Worm (Caenorhabditis elegans): Measurements from ENCODE around the gene nas-12.
A peak's percentile ranks its signal among the peaks of the same experiment; 100 is the strongest.

nas-12 gene

ce11 chrIV:10227534-10227933 lies 3.7 kb downstream of the nas-12 start, which contains the start of gene F01G10.6:
Gene F01G10.6, minus strand, starts transcription at chrIV:10227634.
- TF ChIP-seq nhr-23 (tag; optimal IDR thresholded peaks at IDR 0.05) (no peak), ama-1 (optimal IDR thresholded peaks at IDR 0.05) (no peak), egl-5 (tag; optimal IDR thresholded peaks at IDR 0.05) (no peak), ZK546.5 (tag; optimal IDR thresholded peaks at IDR 0.05) (no peak)

- TF ChIP-seq hmg-11 (tag; optimal IDR thresholded peaks at IDR 0.05), result no peak
- TF ChIP-seq nhr-28 (tag; optimal IDR thresholded peaks at IDR 0.05), result no peak
- no peak for TF ChIP-seq ama-1 (optimal IDR thresholded peaks at IDR 0.05)
- no peak for TF ChIP-seq nhr-67 (tag; optimal IDR thresholded peaks at IDR 0.05)
- no peak for TF ChIP-seq nhr-237 (tag; optimal IDR thresholded peaks at IDR 0.05)
- no peak for TF ChIP-seq ztf-11 (tag; optimal IDR thresholded peaks at IDR 0.05)
- no peak for TF ChIP-seq elt-2 (tag; optimal IDR thresholded peaks at IDR 0.05)
- no peak for TF ChIP-seq R02D3.7 (tag; optimal IDR thresholded peaks at IDR 0.05)
- TF ChIP-seq nhr-11 (tag; optimal IDR thresholded peaks at IDR 0.05), result no peak
- TF ChIP-seq nhr-77 (tag; optimal IDR thresholded peaks at IDR 0.05), result no peak
- TF ChIP-seq mml-1 (tag; optimal IDR thresholded peaks at IDR 0.05), result no peak
- TF ChIP-seq fkh-2 (tag; optimal IDR thresholded peaks at IDR 0.05), result no peak
- no peak for TF ChIP-seq daf-12 (tag; optimal IDR thresholded peaks at IDR 0.05)
- TF ChIP-seq ceh-16 (tag; optimal IDR thresholded peaks at IDR 0.05), result no peak
- TF ChIP-seq elt-3 (tag; optimal IDR thresholded peaks at IDR 0.05), result no peak
- TF ChIP-seq lin-15B (tag; optimal IDR thresholded peaks at IDR 0.05), result no peak
- TF ChIP-seq jun-1 (tag; optimal IDR thresholded peaks at IDR 0.05), result no peak
- no peak for TF ChIP-seq lin-39 (tag; optimal IDR thresholded peaks at IDR 0.05)
- TF ChIP-seq fkh-10 (GFP tag; optimal IDR thresholded peaks at IDR 0.05), result no peak
- no peak for TF ChIP-seq egl-27 (tag; optimal IDR thresholded peaks at IDR 0.05)
These were observed 7.1 kb downstream of the nas-12 start, which contains the start of gene F01G10.5 for ce11 chrIV:10230971-10231370. Gene F01G10.5, minus strand, starts transcription at chrIV:10231071.

ce11 chrIV:10232456-10232855 lies 8.6 kb downstream of the nas-12 start, which contains the start of gene F01G10.4:
Gene F01G10.4, minus strand, starts transcription at chrIV:10232556.
- TF ChIP-seq R02D3.7 (tag; optimal IDR thresholded peaks at IDR 0.05), result no peak
- TF ChIP-seq sea-2 (GFP tag; optimal IDR thresholded peaks at IDR 0.05), result no peak
- TF ChIP-seq nhr-237 (tag; optimal IDR thresholded peaks at IDR 0.05), result no peak
- no peak for TF ChIP-seq snpc-4 (tag; optimal IDR thresholded peaks at IDR 0.05)
- no peak for TF ChIP-seq pha-4 (tag; optimal IDR thresholded peaks at IDR 0.05)
- no peak for TF ChIP-seq elt-3 (tag; optimal IDR thresholded peaks at IDR 0.05)
- TF ChIP-seq eor-1 (tag; optimal IDR thresholded peaks at IDR 0.05), result no peak
- no peak for TF ChIP-seq lin-15B (tag; optimal IDR thresholded peaks at IDR 0.05)
- TF ChIP-seq ztf-4 (tag; optimal IDR thresholded peaks at IDR 0.05), result no peak
- no peak for TF ChIP-seq ztf-11 (tag; optimal IDR thresholded peaks at IDR 0.05)
- TF ChIP-seq egl-27 (tag; optimal IDR thresholded peaks at IDR 0.05), result no peak
- TF ChIP-seq skn-1 (tag; optimal IDR thresholded peaks at IDR 0.05), result no peak
- TF ChIP-seq ceh-9 (tag; optimal IDR thresholded peaks at IDR 0.05), result no peak
- TF ChIP-seq elt-1 (tag; optimal IDR thresholded peaks at IDR 0.05), result no peak
- TF ChIP-seq fkh-2 (tag; optimal IDR thresholded peaks at IDR 0.05), result no peak
- no peak for TF ChIP-seq egl-5 (tag; optimal IDR thresholded peaks at IDR 0.05)
- no peak for TF ChIP-seq lsy-12 (tag; optimal IDR thresholded peaks at IDR 0.05)
- TF ChIP-seq mdl-1 (tag; optimal IDR thresholded peaks at IDR 0.05), result no peak
- no peak for TF ChIP-seq jun-1 (tag; optimal IDR thresholded peaks at IDR 0.05)

- TF ChIP-seq pqm-1 (tag; optimal IDR thresholded peaks at IDR 0.05) (peak; percentile 84), elt-2 (tag; optimal IDR thresholded peaks at IDR 0.05) (peak; percentile 58), skn-1 (tag; optimal IDR thresholded peaks at IDR 0.05) (no peak)
These were observed 11.5 kb downstream of the nas-12 start, which contains the start of gene ech-9 for ce11 chrIV:10235279-10235829. Gene ech-9, minus strand, starts transcription at chrIV:10235329.

- no peak for TF ChIP-seq ztf-11 (tag; optimal IDR thresholded peaks at IDR 0.05)
- TF ChIP-seq aly-2 (tag; optimal IDR thresholded peaks at IDR 0.05), result no peak
- peak; percentile 83 for TF ChIP-seq pqm-1 (tag; optimal IDR thresholded peaks at IDR 0.05)
- TF ChIP-seq jun-1 (tag; optimal IDR thresholded peaks at IDR 0.05), result peak; percentile 56
- TF ChIP-seq nhr-76 (tag; optimal IDR thresholded peaks at IDR 0.05), result no peak
- peak; percentile 71 for TF ChIP-seq elt-2 (tag; optimal IDR thresholded peaks at IDR 0.05)
These were observed 12.3 kb downstream of the nas-12 start for ce11 chrIV:10236106-10236505.
